Worm (Caenorhabditis elegans) whole organism, L4 larva: ENCODE measurements around the gene Y54G2A.10.
"Not testable (repeated sequence)": the region's sequence is repeated elsewhere in the genome, so short reads cannot be mapped to it uniquely, and the experiment has no call there.

ENCODE experiments used
- D1046.2 ChIP-seq: fragments of 200-800 bp; sonication (Bioruptor generic); IDR thresholded peaks from 2 replicates; pipeline ENCODE4 v1.3.6; 2022; ENCODE audit warnings: missing genetic modification characterization, missing compliant biosample characterization
- F26F4.8 ChIP-seq: fragments of 200-800 bp; sonication (Bioruptor generic); conservative IDR thresholded peaks from 2 replicates; pipeline ENCODE4 v1.3.6; 2022; ENCODE audit warnings: missing genetic modification characterization, missing compliant biosample characterization
- F44E2.7 ChIP-seq: fragments of 200-800 bp; sonication (Bioruptor generic); IDR thresholded peaks from 2 replicates; pipeline ENCODE4 v2.1.2; 2022; ENCODE audit warnings: missing genetic modification characterization, missing compliant biosample characterization
- R02D3.7 ChIP-seq: fragments of 150-350 bp; sonication (generic microtip); optimal IDR thresholded peaks from 3 replicates; lab custom pipeline; 2014; ENCODE audit warnings: missing biosample characterization, missing genetic modification characterization
- T20F7.1 ChIP-seq: fragments of 200-800 bp; sonication (Bioruptor generic); optimal IDR thresholded peaks from 2 replicates; lab custom pipeline; 2018; ENCODE audit warnings: mild to moderate bottlenecking, missing genetic modification characterization, missing compliant biosample characterization
- Y105C5A.15 ChIP-seq: fragments of 200-800 bp; sonication (Bioruptor generic); IDR thresholded peaks from 2 replicates; pipeline ENCODE4 v1.3.6; 2022; ENCODE audit warnings: missing genetic modification characterization, missing compliant biosample characterization
- Y48G9A.11 ChIP-seq: fragments of 200-800 bp; sonication (Bioruptor generic); IDR thresholded peaks from 2 replicates; pipeline ENCODE4 v1.3.6; 2022; ENCODE audit warnings: missing genetic modification reagents, missing genetic modification characterization, missing compliant biosample characterization
- Y75B8A.6 ChIP-seq: fragments of 200-800 bp; sonication (Bioruptor generic); IDR thresholded peaks from 2 replicates; pipeline ENCODE4 v1.3.6; 2022; ENCODE audit warnings: missing genetic modification reagents, missing genetic modification characterization, missing compliant biosample characterization
- aha-1 ChIP-seq: fragments of 150-350 bp; peaks from one replicate; lab custom pipeline; 2014; ENCODE audit warnings: missing biosample characterization, missing genetic modification characterization
- ceh-44 ChIP-seq: fragments of 200-800 bp; sonication (Bioruptor generic); IDR thresholded peaks from 2 replicates; pipeline ENCODE4 v1.3.6; 2022; ENCODE audit warnings: missing genetic modification reagents, missing genetic modification characterization, missing compliant biosample characterization
- ces-1 ChIP-seq: fragments of 150-350 bp; sonication (generic microtip); optimal IDR thresholded peaks from 4 replicates; lab custom pipeline; 2014; ENCODE audit warnings: missing biosample characterization, missing genetic modification reagents, missing genetic modification characterization
- ctbp-1 ChIP-seq: fragments of 200-800 bp; sonication (Bioruptor generic); IDR thresholded peaks from 2 replicates; pipeline ENCODE4 v1.3.6; 2022; ENCODE audit warnings: missing genetic modification reagents, missing genetic modification characterization, missing compliant biosample characterization
- dmd-8 ChIP-seq: fragments of 200-800 bp; sonication (Bioruptor generic); IDR thresholded peaks from 2 replicates; pipeline ENCODE4 v1.3.6; 2022; ENCODE audit warnings: missing genetic modification characterization, missing compliant biosample characterization
- egl-27 ChIP-seq: sonication (generic microtip); optimal IDR thresholded peaks from 3 replicates; lab custom pipeline; 2017; ENCODE audit warnings: missing biosample characterization, missing genetic modification reagents, missing genetic modification characterization
- egl-43 ChIP-seq: fragments of 200-800 bp; sonication (Bioruptor generic); IDR thresholded peaks from 2 replicates; pipeline ENCODE4 v1.3.6; 2022; ENCODE audit warnings: missing genetic modification reagents, missing genetic modification characterization, missing compliant biosample characterization
- hif-1 ChIP-seq, 2 experiments: sonication (generic microtip); optimal IDR thresholded peaks; 2 replicates each; lab custom pipeline; 2016 to 2017; ENCODE audit warnings: missing compliant biosample characterization in 2 of 2, missing genetic modification characterization in 2 of 2, missing genetic modification reagents in 2 of 2, missing genotype in 2 of 2, mild to moderate bottlenecking in 1 of 2
- lin-1 ChIP-seq: fragments of 200-800 bp; sonication (Bioruptor generic); IDR thresholded peaks from 2 replicates; pipeline ENCODE4 v1.3.6; 2022; ENCODE audit warnings: missing genetic modification reagents, missing genetic modification characterization, missing compliant biosample characterization
- lin-13 ChIP-seq: fragments of 150-350 bp; optimal IDR thresholded peaks from 2 replicates; lab custom pipeline; 2014; ENCODE audit warnings: missing biosample characterization, missing genetic modification reagents, missing genetic modification characterization
- lin-38 ChIP-seq: fragments of 200-800 bp; sonication (Bioruptor generic); IDR thresholded peaks from 2 replicates; pipeline ENCODE4 v1.3.6; 2022; ENCODE audit warnings: missing genetic modification reagents, missing genetic modification characterization, missing compliant biosample characterization
- lsy-2 ChIP-seq, 2 experiments: fragments of 150-350 bp in 1 of 2; sonication (generic microtip) in 1 of 2; optimal IDR thresholded peaks; 2 replicates each; lab custom pipeline; 2014 to 2017; ENCODE audit warnings: missing biosample characterization in 2 of 2, missing genetic modification characterization in 2 of 2
- madf-5 ChIP-seq, 2 experiments: fragments of 200-800 bp; sonication (Bioruptor generic); IDR thresholded peaks; 2 replicates each; pipeline ENCODE4 v1.3.6; 2022; ENCODE audit warnings: missing compliant biosample characterization in 2 of 2, missing genetic modification characterization in 2 of 2
- mdt-29 ChIP-seq: fragments of 200-800 bp; sonication (Bioruptor generic); IDR thresholded peaks from 2 replicates; pipeline ENCODE4 v1.3.6; 2022; ENCODE audit warnings: missing genetic modification reagents, missing genetic modification characterization, missing compliant biosample characterization
- nhr-102 ChIP-seq: sonication (generic microtip); optimal IDR thresholded peaks from 2 replicates; lab custom pipeline; 2016; ENCODE audit warnings: mild to moderate bottlenecking, missing genetic modification characterization, moderate library complexity, missing compliant biosample characterization
- pha-4 ChIP-seq, 2 experiments: fragments of 150-350 bp in 1 of 2; fragments of 200-800 bp in 1 of 2; sonication (Bioruptor generic) in 1 of 2; IDR thresholded peaks in 1 of 2; optimal IDR thresholded peaks in 1 of 2; 2 replicates each; pipeline versions ENCODE4 v1.3.6 to Lab custom; 2014 to 2022; ENCODE audit warnings: missing genetic modification characterization in 2 of 2, missing genetic modification reagents in 2 of 2, missing biosample characterization in 1 of 2, missing compliant biosample characterization in 1 of 2
- php-3 ChIP-seq: fragments of 200-800 bp; sonication (Bioruptor generic); IDR thresholded peaks from 2 replicates; pipeline ENCODE4 v1.3.6; 2022; ENCODE audit warnings: missing genetic modification reagents, missing genetic modification characterization, missing compliant biosample characterization
- saeg-2 ChIP-seq: fragments of 200-800 bp; sonication (Bioruptor generic); IDR thresholded peaks from 2 replicates; pipeline ENCODE4 v1.3.6; 2022; ENCODE audit warnings: missing genetic modification reagents, missing genetic modification characterization, missing compliant biosample characterization
- set-16 ChIP-seq: fragments of 200-800 bp; sonication (Bioruptor generic); IDR thresholded peaks from 2 replicates; pipeline ENCODE4 v1.3.6; 2022; ENCODE audit warnings: missing genetic modification reagents, missing genetic modification characterization, missing compliant biosample characterization
- snpc-1.2 ChIP-seq: fragments of 200-800 bp; sonication (Bioruptor generic); IDR thresholded peaks from 2 replicates; pipeline ENCODE4 v1.3.6; 2022; ENCODE audit warnings: missing genetic modification reagents, missing genetic modification characterization, missing compliant biosample characterization
- unc-62 ChIP-seq, 3 experiments: fragments of 150-350 bp in 1 of 3; sonication (generic microtip); optimal IDR thresholded peaks in 2 of 3; peaks in 1 of 3; 1 replicate in 1 of 3; 2 replicates in 2 of 3; lab custom pipeline; 2014 to 2017; ENCODE audit warnings: missing biosample characterization in 3 of 3, missing genetic modification characterization in 3 of 3, missing genetic modification reagents in 3 of 3, missing genotype in 1 of 3
- zfp-3 ChIP-seq: fragments of 200-800 bp; sonication (Bioruptor generic); conservative IDR thresholded peaks from 2 replicates; pipeline ENCODE4 v1.3.6; 2022; ENCODE audit warnings: missing genetic modification reagents, missing genetic modification characterization, missing compliant biosample characterization
- ztf-7 ChIP-seq: fragments of 150-350 bp; optimal IDR thresholded peaks from 2 replicates; lab custom pipeline; 2014; ENCODE audit warnings: missing biosample characterization, missing genetic modification characterization

The Y54G2A.10 gene

ce11 chrIV:2755472-2755871 is 44.0 kb upstream of the Y54G2A.10 start:
- TF ChIP-seq lin-38 (GFP tag; lab: Robert Waterston, UW) = peak; percentile 43; the same call in 1 of the 2 replicates
- 0 out of 2 replicates have a peak, but pooled peaks have one; percentile 51 for TF ChIP-seq snpc-1.2
- peak; percentile 91 for TF ChIP-seq mdt-29 (GFP tag; lab: Robert Waterston, UW)
- TF ChIP-seq Y105C5A.15 (GFP tag; lab: Robert Waterston, UW) = peak; percentile 79; the same call in 1 of the 2 replicates
- TF ChIP-seq madf-5 (GFP tag; IDR thresholded peaks at IDR 0.05; lab: Robert Waterston, UW) = peak in 1 of 2 experiments; percentile 46; a peak in 1 of 4 replicates
- peak; percentile 65 for TF ChIP-seq pha-4 (GFP tag; IDR thresholded peaks at IDR 0.05; lab: Robert Waterston, UW)
- not testable (repeated sequence) for TF ChIP-seq pha-4 (tag; optimal IDR thresholded peaks at IDR 0.05; lab: Kevin White, UChicago)
- peak; percentile 64 for TF ChIP-seq ctbp-1 (GFP tag; lab: Robert Waterston, UW)

- TF ChIP-seq saeg-2 (GFP tag; lab: Robert Waterston, UW) (peak; percentile 59; the same call in 1 of the 2 replicates), egl-43 (GFP tag; lab: Robert Waterston, UW) (peak; percentile 57; the same call in 1 of the 2 replicates), Y105C5A.15 (GFP tag; lab: Robert Waterston, UW) (peak; percentile 92), zfp-3 (GFP tag; lab: Robert Waterston, UW) (0 out of 2 replicates have a peak, but pooled peaks have one; percentile 34), lin-38 (GFP tag; lab: Robert Waterston, UW) (peak; percentile 59), ctbp-1 (GFP tag; lab: Robert Waterston, UW) (peak; percentile 54; the same call in 1 of the 2 replicates), D1046.2 (GFP tag; lab: Robert Waterston, UW) (0 out of 2 replicates have a peak, but pooled peaks have one; percentile 56), lin-1 (peak; percentile 54; the same call in 1 of the 2 replicates), madf-5 (GFP tag; IDR thresholded peaks at IDR 0.05; lab: Robert Waterston, UW) (0 out of 4 replicates have a peak, but pooled peaks of 1 of the 2 experiments have one; percentile 21), mdt-29 (GFP tag; lab: Robert Waterston, UW) (peak; percentile 89)
These were observed 43.4 kb upstream of the Y54G2A.10 start for ce11 chrIV:2756073-2756472.

ce11 chrIV:2758079-2758478 is 41.4 kb upstream of the Y54G2A.10 start:
- TF ChIP-seq aha-1 (tag; lab: Kevin White, UChicago) (peak; percentile 59), ztf-7 (tag; lab: Kevin White, UChicago) (no peak), unc-62 (GFP tag; optimal IDR thresholded peaks at IDR 0.05 in 1 of 2; lab: Kevin White, UChicago) (peak in 1 of 2 experiments; percentile 66), unc-62 (tag; optimal IDR thresholded peaks at IDR 0.05; lab: Kevin White, UChicago) (no peak)

ce11 chrIV:2759163-2759562 is 40.3 kb upstream of the Y54G2A.10 start, which contains the start of gene Y54G2A.38:
Gene Y54G2A.38 (plus strand): TSS chrIV:2759463.
- TF ChIP-seq ceh-44 (GFP tag; lab: Robert Waterston, UW) = no peak
- TF ChIP-seq lin-13 (GFP tag; lab: Kevin White, UChicago) = no peak
- no peak for TF ChIP-seq R02D3.7 (tag; lab: Kevin White, UChicago)
- TF ChIP-seq dmd-8 = no peak
- no peak for TF ChIP-seq lin-38 (GFP tag; lab: Robert Waterston, UW)
- TF ChIP-seq Y48G9A.11 (GFP tag; lab: Robert Waterston, UW) = no peak

ce11 chrIV:2761477-2761876 is 38.0 kb upstream of the Y54G2A.10 start:
- TF ChIP-seq set-16 (GFP tag; lab: Robert Waterston, UW) (peak; percentile 63), F26F4.8 (GFP tag; lab: Robert Waterston, UW) (no peak)

- TF ChIP-seq lsy-2 (tag; optimal IDR thresholded peaks at IDR 0.05; lab: Kevin White, UChicago) (no peak), php-3 (GFP tag; lab: Robert Waterston, UW) (no peak), Y75B8A.6 (GFP tag; lab: Robert Waterston, UW) (no peak), F44E2.7 (GFP tag; lab: Robert Waterston, UW) (no peak), D1046.2 (GFP tag; lab: Robert Waterston, UW) (no peak), aha-1 (tag; lab: Kevin White, UChicago) (no peak), T20F7.1 (no peak), egl-27 (tag; lab: Kevin White, UChicago) (no peak), ces-1 (no peak), egl-43 (GFP tag; lab: Robert Waterston, UW) (no peak), nhr-102 (tag; lab: Kevin White, UChicago) (no peak), hif-1 (tag; optimal IDR thresholded peaks at IDR 0.05; lab: Kevin White, UChicago) (no peak)
These were observed 37.1 kb upstream of the Y54G2A.10 start, which contains the start of gene Y54G2A.77 for ce11 chrIV:2762380-2762779. Gene Y54G2A.77 (plus strand): TSS chrIV:2762680.
